Worm (Caenorhabditis elegans) whole organism, young adult: Measurements from ENCODE around the gene wrt-8.

Experiments used
- F22D6.2 ChIP-seq: sonication (generic microtip); optimal IDR thresholded peaks from 2 replicates; lab custom pipeline; 2016; ENCODE audit warnings: mild to moderate bottlenecking, missing genetic modification characterization, missing compliant biosample characterization
- F23B12.7 ChIP-seq: sonication (generic microtip); optimal IDR thresholded peaks from 2 replicates; lab custom pipeline; 2017; ENCODE audit warnings: missing genetic modification characterization, mild to moderate bottlenecking, missing compliant biosample characterization, antibody characterized with exemption, moderate library complexity; ENCODE audit not compliant: insufficient read depth
- F37B4.10 ChIP-seq: fragments of 200-800 bp; sonication (Bioruptor generic); IDR thresholded peaks from 2 replicates; pipeline ENCODE4 v1.3.6; 2022; ENCODE audit warnings: missing genetic modification characterization, missing compliant biosample characterization
- F39B2.1 ChIP-seq: fragments of 200-800 bp; sonication (Bioruptor generic); IDR thresholded peaks from 2 replicates; pipeline ENCODE4 v1.3.6; 2022; ENCODE audit warnings: missing genetic modification reagents, missing genetic modification characterization, missing compliant biosample characterization
- K12H6.12 ChIP-seq: fragments of 200-800 bp; sonication (Bioruptor generic); optimal IDR thresholded peaks from 2 replicates; lab custom pipeline; 2018; ENCODE audit warnings: mild to moderate bottlenecking, missing genetic modification characterization, missing compliant biosample characterization
- T07F8.4 ChIP-seq: sonication (generic microtip); optimal IDR thresholded peaks from 2 replicates; lab custom pipeline; 2016; ENCODE audit warnings: mild to moderate bottlenecking, missing genetic modification characterization, moderate library complexity, missing compliant biosample characterization
- Y95B8A.8 ChIP-seq: fragments of 200-800 bp; sonication (Bioruptor generic); IDR thresholded peaks from 2 replicates; pipeline ENCODE4 v1.3.6; 2022; ENCODE audit warnings: missing genetic modification reagents, missing genetic modification characterization, missing compliant biosample characterization
- aptf-2 ChIP-seq: fragments of 200-800 bp; sonication (Bioruptor generic); conservative IDR thresholded peaks from 2 replicates; pipeline ENCODE4 v1.3.6; 2022; ENCODE audit warnings: missing genetic modification reagents, missing genetic modification characterization, missing compliant biosample characterization
- atf-7 ChIP-seq: sonication (generic microtip); optimal IDR thresholded peaks from 2 replicates; lab custom pipeline; 2017; ENCODE audit warnings: mild to moderate bottlenecking, missing genetic modification characterization, missing compliant biosample characterization
- attf-6 ChIP-seq: fragments of 200-800 bp; sonication (Bioruptor generic); IDR thresholded peaks from 2 replicates; pipeline ENCODE4 v1.3.6; 2022; ENCODE audit warnings: missing genetic modification reagents, missing genetic modification characterization, missing compliant biosample characterization
- bed-1 ChIP-seq: fragments of 200-800 bp; sonication (Bioruptor generic); IDR thresholded peaks from 2 replicates; pipeline ENCODE4 v1.3.6; 2022; ENCODE audit warnings: missing genetic modification reagents, missing genetic modification characterization, missing compliant biosample characterization
- bed-2 ChIP-seq: fragments of 200-800 bp; sonication (Bioruptor generic); IDR thresholded peaks from 2 replicates; pipeline ENCODE4 v1.3.6; 2022; ENCODE audit warnings: missing genetic modification reagents, missing genetic modification characterization, missing compliant biosample characterization
- cebp-1 ChIP-seq, 2 experiments: fragments of 200-800 bp in 1 of 2; sonication (Bioruptor generic) in 1 of 2; sonication (generic microtip) in 1 of 2; IDR thresholded peaks in 1 of 2; optimal IDR thresholded peaks in 1 of 2; 2 replicates each; pipeline versions ENCODE4 v1.3.6 to Lab custom; 2017 to 2022; ENCODE audit warnings: missing compliant biosample characterization in 2 of 2, missing genetic modification characterization in 2 of 2, mild to moderate bottlenecking in 1 of 2, missing genetic modification reagents in 1 of 2, moderate library complexity in 1 of 2
- ceh-40 ChIP-seq: fragments of 200-800 bp; sonication (Bioruptor generic); IDR thresholded peaks from 2 replicates; pipeline ENCODE4 v1.3.6; 2022; ENCODE audit warnings: missing genetic modification characterization, missing compliant biosample characterization
- ceh-58 ChIP-seq: fragments of 200-800 bp; sonication (Bioruptor generic); IDR thresholded peaks from 2 replicates; pipeline ENCODE4 v1.3.6; 2022; ENCODE audit warnings: missing genetic modification characterization, missing compliant biosample characterization
- ceh-91 ChIP-seq: fragments of 200-800 bp; sonication (Bioruptor generic); IDR thresholded peaks from 2 replicates; pipeline ENCODE4 v1.3.6; 2022; ENCODE audit warnings: missing genetic modification reagents, missing genetic modification characterization, missing compliant biosample characterization
- chd-7 ChIP-seq: sonication (generic microtip); optimal IDR thresholded peaks from 2 replicates; lab custom pipeline; 2016; ENCODE audit warnings: mild to moderate bottlenecking, missing genetic modification characterization, moderate library complexity, missing compliant biosample characterization
- dox-1 ChIP-seq: fragments of 200-800 bp; sonication (Bioruptor generic); IDR thresholded peaks from 2 replicates; pipeline ENCODE4 v1.3.6; 2022; ENCODE audit warnings: missing genetic modification reagents, missing genetic modification characterization, missing compliant biosample characterization
- dpff-1 ChIP-seq: sonication (generic microtip); optimal IDR thresholded peaks from 2 replicates; lab custom pipeline; 2017; ENCODE audit warnings: mild to moderate bottlenecking, missing genetic modification characterization, missing compliant biosample characterization
- efl-1 ChIP-seq: fragments of 150-350 bp; optimal IDR thresholded peaks from 2 replicates; lab custom pipeline; 2014; ENCODE audit warnings: missing biosample characterization, missing genetic modification reagents, missing genetic modification characterization
- egl-44 ChIP-seq: fragments of 200-800 bp; sonication (Bioruptor generic); IDR thresholded peaks from 2 replicates; pipeline ENCODE4 v1.3.6; 2022; ENCODE audit warnings: missing genetic modification reagents, missing genetic modification characterization, missing compliant biosample characterization
- egrh-3 ChIP-seq: fragments of 200-800 bp; sonication (Bioruptor generic); IDR thresholded peaks from 2 replicates; pipeline ENCODE4 v1.3.6; 2022; ENCODE audit warnings: missing genetic modification reagents, missing genetic modification characterization, missing compliant biosample characterization
- ets-4 ChIP-seq: fragments of 200-800 bp; sonication (Bioruptor generic); optimal IDR thresholded peaks from 2 replicates; lab custom pipeline; 2018; ENCODE audit warnings: mild to moderate bottlenecking, missing genetic modification characterization, missing compliant biosample characterization
- hmg-1.2 ChIP-seq: fragments of 200-800 bp; sonication (Bioruptor generic); IDR thresholded peaks from 2 replicates; pipeline ENCODE4 v1.3.6; 2022; ENCODE audit warnings: missing genetic modification reagents, missing genetic modification characterization, missing compliant biosample characterization
- hsf-1 ChIP-seq: fragments of 200-800 bp; sonication (Bioruptor generic); IDR thresholded peaks from 2 replicates; pipeline ENCODE4 v1.3.6; 2022; ENCODE audit warnings: missing genetic modification reagents, missing genetic modification characterization, missing compliant biosample characterization
- let-607 ChIP-seq, 2 experiments: fragments of 200-800 bp in 1 of 2; sonication (Bioruptor generic) in 1 of 2; sonication (generic microtip) in 1 of 2; optimal IDR thresholded peaks; 2 replicates each; lab custom pipeline; 2016 to 2018; ENCODE audit warnings: mild to moderate bottlenecking in 2 of 2, missing compliant biosample characterization in 2 of 2, missing genetic modification characterization in 2 of 2, moderate library complexity in 2 of 2, missing genotype in 1 of 2
- lin-40 ChIP-seq: sonication (generic microtip); optimal IDR thresholded peaks from 2 replicates; lab custom pipeline; 2016; ENCODE audit warnings: missing genetic modification characterization, mild to moderate bottlenecking, missing compliant biosample characterization, missing genotype, missing genetic modification reagents
- mes-4 ChIP-seq: sonication (generic microtip); optimal IDR thresholded peaks from 2 replicates; lab custom pipeline; 2016; ENCODE audit warnings: missing genotype, missing genetic modification characterization, missing compliant biosample characterization
- nfya-2 ChIP-seq: fragments of 200-800 bp; sonication (Bioruptor generic); IDR thresholded peaks from 2 replicates; pipeline ENCODE4 v1.3.6; 2022; ENCODE audit warnings: missing genetic modification reagents, missing genetic modification characterization, missing compliant biosample characterization
- nhr-120 ChIP-seq: fragments of 200-800 bp; sonication (Bioruptor generic); IDR thresholded peaks from 2 replicates; pipeline ENCODE4 v1.3.6; 2022; ENCODE audit warnings: missing genetic modification characterization, missing compliant biosample characterization
- nhr-80 ChIP-seq: sonication (generic microtip); optimal IDR thresholded peaks from 2 replicates; lab custom pipeline; 2016; ENCODE audit warnings: missing genetic modification characterization, missing compliant biosample characterization
- pbrm-1 ChIP-seq: fragments of 200-800 bp; sonication (Bioruptor generic); IDR thresholded peaks from 2 replicates; pipeline ENCODE4 v1.3.6; 2022; ENCODE audit warnings: missing genetic modification reagents, missing genetic modification characterization, missing compliant biosample characterization
- pha-4 ChIP-seq: fragments of 150-350 bp; sonication (generic microtip); optimal IDR thresholded peaks from 2 replicates; lab custom pipeline; 2014; ENCODE audit warnings: missing biosample characterization, missing genetic modification reagents, missing genetic modification characterization
- unc-62 ChIP-seq: fragments of 150-350 bp; optimal IDR thresholded peaks from 2 replicates; lab custom pipeline; 2014; ENCODE audit warnings: missing biosample characterization, missing genetic modification reagents, missing genetic modification characterization

wrt-8 gene

ce11 chrV:15320756-15321332 is 23.5 kb downstream of the wrt-8 start (continued):
- 0 out of 2 replicates have a peak, but pooled peaks have one; percentile 17 for TF ChIP-seq bed-2 (GFP tag; lab: Robert Waterston, UW)
- peak; percentile 95 for TF ChIP-seq ceh-40 (GFP tag; lab: Robert Waterston, UW)

ce11 chrV:15318638-15319037 is 25.7 kb downstream of the wrt-8 start, which contains the start of gene nhr-291:
Gene nhr-291 (plus strand): TSS chrV:15318961.
- TF ChIP-seq chd-7: no peak
- TF ChIP-seq efl-1: no peak
- TF ChIP-seq pha-4: peak; percentile 89
- peak; percentile 36 for TF ChIP-seq ets-4
- no peak for TF ChIP-seq F23B12.7 (tag; lab: Kevin White, UChicago)
- TF ChIP-seq atf-7 (tag; lab: Kevin White, UChicago): peak; percentile 18
- TF ChIP-seq attf-6: no peak
- peak; percentile 93 for TF ChIP-seq nhr-80

ce11 chrV:15315827-15316527 is 28.4 kb downstream of the wrt-8 start, which contains the start of the genes srt-22 and nhr-246:
Gene srt-22 (minus strand): TSS chrV:15315927.
Gene nhr-246 (plus strand): TSS chrV:15316477.
- TF ChIP-seq nfya-2 (GFP tag; lab: Robert Waterston, UW) (no peak), T07F8.4 (tag; lab: Kevin White, UChicago) (no peak), pbrm-1 (GFP tag; lab: Robert Waterston, UW) (no peak), unc-62 (GFP tag; lab: Kevin White, UChicago) (no peak), dox-1 (GFP tag; lab: Robert Waterston, UW) (no peak), bed-1 (no peak), nhr-120 (no peak), egrh-3 (no peak), hsf-1 (GFP tag; lab: Robert Waterston, UW) (no peak), ceh-91 (GFP tag; lab: Robert Waterston, UW) (no peak), pha-4 (no peak), hmg-1.2 (no peak), dpff-1 (no peak), ets-4 (no peak), ceh-58 (GFP tag; lab: Robert Waterston, UW) (no peak), K12H6.12 (tag; lab: Kevin White, UChicago) (no peak)

ce11 chrV:15313529-15313928 is 30.9 kb downstream of the wrt-8 start:
- TF ChIP-seq mes-4 (tag; lab: Kevin White, UChicago) (no peak), lin-40 (tag; lab: Kevin White, UChicago) (no peak), aptf-2 (GFP tag; lab: Robert Waterston, UW) (no peak), F22D6.2 (tag; lab: Kevin White, UChicago) (no peak), egl-44 (no peak), ceh-91 (GFP tag; lab: Robert Waterston, UW) (no peak), ceh-40 (GFP tag; lab: Robert Waterston, UW) (no peak), cebp-1 (GFP tag; IDR thresholded peaks at IDR 0.05; lab: Robert Waterston, UW) (no peak), cebp-1 (tag; optimal IDR thresholded peaks at IDR 0.05; lab: Kevin White, UChicago) (no peak), nhr-80 (no peak), attf-6 (no peak), F39B2.1 (GFP tag; lab: Robert Waterston, UW) (no peak), ets-4 (no peak), F37B4.10 (GFP tag; lab: Robert Waterston, UW) (no peak), let-607 (tag; optimal IDR thresholded peaks at IDR 0.05; lab: Kevin White, UChicago) (no peak), bed-2 (GFP tag; lab: Robert Waterston, UW) (no peak), Y95B8A.8 (GFP tag; lab: Robert Waterston, UW) (no peak), dox-1 (GFP tag; lab: Robert Waterston, UW) (no peak)
- TF ChIP-seq, all 124 proteins: peak for 0
